Fruit fly (Drosophila melanogaster) S2 (cell line): ENCODE results near the gene CG9459.

ENCODE experiments used
- CG8478 ChIP-seq: fragments of >200 bp; optimal IDR thresholded peaks from 2 replicates; lab custom pipeline; 2018
- CTCF ChIP-seq, 2 experiments: fragments of >200 bp; optimal IDR thresholded peaks; 2 replicates each; lab custom pipeline; 2018

dm6 chr3R:9770127-9770526, 48.1 kb downstream of the CG9459 start:
- TF ChIP-seq CG8478 (lab: Kevin White, UChicago), result no peak
- no peak for TF ChIP-seq CTCF (optimal IDR thresholded peaks at IDR 0.05; lab: Kevin White, UChicago)
